Fruit fly (Drosophila melanogaster): ENCODE data around the gene brk.

The brk gene

DNA sequence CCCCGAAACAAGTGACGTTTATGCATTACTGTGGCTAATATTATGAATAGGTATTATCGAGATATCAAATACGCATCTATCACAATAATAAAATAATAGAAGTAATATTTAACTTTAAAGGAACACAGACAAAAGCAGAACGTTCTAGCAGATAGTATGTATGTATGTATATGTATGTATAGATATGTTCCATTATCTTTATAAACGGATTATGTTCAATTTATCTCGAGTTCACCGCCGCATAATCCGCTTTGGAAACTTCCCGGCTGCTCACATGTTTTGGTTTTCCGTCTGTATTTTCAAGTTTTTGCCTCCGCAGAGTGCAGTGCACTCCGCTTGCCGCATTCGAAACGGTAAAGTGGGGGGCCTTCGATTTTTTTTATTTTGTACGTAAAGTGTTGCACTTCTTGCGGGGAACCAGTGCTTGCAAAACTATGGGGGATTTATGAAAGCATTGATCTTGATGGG lies 27.8 kb downstream of the brk start (continued):
- TF ChIP-seq CG8765 (GFP tag; IDR thresholded peaks at IDR 0.05) (no peak), CG9876 (GFP tag; optimal IDR thresholded peaks at IDR 0.05) (no peak), Eip74EF (GFP tag; optimal IDR thresholded peaks at IDR 0.05) (peak in 1 of 2 experiments; percentile 29), sd (tag; optimal IDR thresholded peaks at IDR 0.05) (no peak), Dek (tag; optimal IDR thresholded peaks at IDR 0.05) (no peak), CG6791 (GFP tag; IDR thresholded peaks at IDR 0.05; ENCODE audit: partially characterized antibody) (no peak), Tbp (GFP tag; optimal IDR thresholded peaks at IDR 0.05) (no peak), twi (tag; optimal IDR thresholded peaks at IDR 0.05) (peak; percentile 26), HmgD (GFP tag; optimal IDR thresholded peaks at IDR 0.05) (no peak), zfh1 (GFP tag; IDR thresholded peaks at IDR 0.05) (no peak; the same call in 2 of the 3 replicates), Awh (GFP tag; IDR thresholded peaks at IDR 0.05) (no peak), wek (GFP tag; optimal IDR thresholded peaks at IDR 0.05) (no peak), tap (tag; optimal IDR thresholded peaks at IDR 0.05) (peak; percentile 32), CG17186 (GFP tag; optimal IDR thresholded peaks at IDR 0.05) (no peak), CG33213 (GFP tag; optimal IDR thresholded peaks at IDR 0.05) (no peak), Dbx (GFP tag; IDR thresholded peaks at IDR 0.05) (no peak), Hr78 (GFP tag; optimal IDR thresholded peaks at IDR 0.05) (no peak), CG10565 (GFP tag; optimal IDR thresholded peaks at IDR 0.05) (no peak), CG17385 (GFP tag; optimal IDR thresholded peaks at IDR 0.05) (no peak), CG7372 (GFP tag; IDR thresholded peaks at IDR 0.05) (no peak), CG12219 (GFP tag; optimal IDR thresholded peaks at IDR 0.05) (peak; percentile 26), CG18599 (GFP tag; optimal IDR thresholded peaks at IDR 0.05) (peak; percentile 4), CG16813 (GFP tag; IDR thresholded peaks at IDR 0.05; ENCODE audit: partially characterized antibody) (no peak), E2f2 (GFP tag; IDR thresholded peaks at IDR 0.05) (no peak), Dll (GFP tag; IDR thresholded peaks at IDR 0.05; ENCODE audit: partially characterized antibody) (no peak), maf-S (GFP tag; optimal IDR thresholded peaks at IDR 0.05) (no peak), CG10431 (GFP tag; optimal IDR thresholded peaks at IDR 0.05) (no peak), CG17328 (GFP tag; IDR thresholded peaks at IDR 0.05) (peak; percentile 59), bsh (GFP tag; optimal IDR thresholded peaks at IDR 0.05) (peak in 1 of 2 experiments; percentile 74), Asciz (GFP tag; optimal IDR thresholded peaks at IDR 0.05) (no peak), CG2678 (tag; optimal IDR thresholded peaks at IDR 0.05) (peak; percentile 75), schlank (tag; optimal IDR thresholded peaks at IDR 0.05) (no peak), dm (GFP tag; optimal IDR thresholded peaks at IDR 0.05) (no peak), CG17829 (tag; optimal IDR thresholded peaks at IDR 0.05) (peak; percentile 59), CG4820 (GFP tag; optimal IDR thresholded peaks at IDR 0.05) (peak; percentile 99), CG31365 (tag; optimal IDR thresholded peaks at IDR 0.05) (no peak), ken (GFP tag; IDR thresholded peaks at IDR 0.05) (0 out of 3 replicates have a peak, but pooled peaks have one; percentile 29), chif (GFP tag; optimal IDR thresholded peaks at IDR 0.05) (no peak), ci (GFP tag; IDR thresholded peaks at IDR 0.05) (peak; percentile 56; the same call in 2 of the 3 replicates), CG6654 (GFP tag; optimal IDR thresholded peaks at IDR 0.05) (peak; percentile 93), sisA (GFP tag; IDR thresholded peaks at IDR 0.05) (no peak), chn (GFP tag; optimal IDR thresholded peaks at IDR 0.05) (no peak), ac (GFP tag; optimal IDR thresholded peaks at IDR 0.05) (no peak), knrl (GFP tag; IDR thresholded peaks at IDR 0.05; ENCODE audit: partially characterized antibody) (no peak), CG10462 (GFP tag; optimal IDR thresholded peaks at IDR 0.05) (no peak), CG9932 (GFP tag; IDR thresholded peaks at IDR 0.05) (no peak), CG16815 (GFP tag; optimal IDR thresholded peaks at IDR 0.05) (peak; percentile 7), CG7928 (GFP tag; optimal IDR thresholded peaks at IDR 0.05) (no peak), Stat92E (GFP tag; optimal IDR thresholded peaks at IDR 0.05) (no peak), ase (GFP tag; IDR thresholded peaks at IDR 0.05) (no peak)
